Worm (Caenorhabditis elegans) whole organism, dauer: Measurements from ENCODE around the gene F07E5.13.

Experiments used
- unc-62 ChIP-seq: sonication (generic microtip); optimal IDR thresholded peaks from 2 replicates; lab custom pipeline; 2017; ENCODE audit warnings: missing biosample characterization, missing genetic modification reagents, missing genetic modification characterization

Gene F07E5.13

ce11 chrII:2011179-2011578 is 52.7 kb downstream of the F07E5.13 start:
- TF ChIP-seq unc-62 = no peak
